Worm (Caenorhabditis elegans): ENCODE measurements around the gene Y51A2A.12.

DNA sequence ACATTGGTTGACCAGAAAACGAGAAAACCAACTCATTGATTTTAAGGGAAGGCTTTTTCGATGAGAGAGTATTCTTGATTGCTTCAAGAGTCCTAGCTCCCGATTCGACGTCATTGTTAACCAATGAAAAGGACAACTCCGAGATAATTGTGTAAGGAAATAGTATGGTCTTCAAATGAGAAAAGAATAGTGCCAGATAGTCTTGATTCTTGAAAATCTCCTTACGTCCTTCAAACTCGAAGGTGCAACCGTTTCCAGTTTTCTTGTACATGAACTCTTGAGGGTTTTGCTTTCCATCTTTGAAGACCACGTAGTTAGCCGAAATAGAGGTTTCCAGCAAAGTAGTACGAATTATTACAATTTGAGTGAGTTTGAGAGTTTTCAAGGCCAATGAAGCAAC lies 49.2 kb upstream of the Y51A2A.12 start:
- TF ChIP-seq fos-1 (tag; optimal IDR thresholded peaks at IDR 0.05) (no peak), aly-2 (tag; optimal IDR thresholded peaks at IDR 0.05) (no peak), nhr-10 (tag; optimal IDR thresholded peaks at IDR 0.05) (no peak), unc-55 (GFP tag; optimal IDR thresholded peaks at IDR 0.05) (no peak), nhr-129 (tag; optimal IDR thresholded peaks at IDR 0.05) (no peak), snpc-4 (tag; optimal IDR thresholded peaks at IDR 0.05) (no peak), ztf-4 (tag; optimal IDR thresholded peaks at IDR 0.05) (no peak), unc-62 (GFP tag; optimal IDR thresholded peaks at IDR 0.05) (no peak), nhr-25 (tag; optimal IDR thresholded peaks at IDR 0.05) (no peak), ama-1 (optimal IDR thresholded peaks at IDR 0.05) (no peak)

All from whole organism, L2 larva.